Worm (Caenorhabditis elegans) whole organism, late embryonic: ENCODE data around the gene msp-58.

ENCODE experiments used
- C08G9.2 ChIP-seq: sonication (generic microtip); optimal IDR thresholded peaks from 2 replicates; lab custom pipeline; 2016; ENCODE audit warnings: mild to moderate bottlenecking, missing genetic modification characterization, moderate library complexity, missing compliant biosample characterization
- F13H6.1 ChIP-seq: sonication (generic microtip); optimal IDR thresholded peaks from 2 replicates; lab custom pipeline; 2016; ENCODE audit warnings: missing genetic modification characterization, missing compliant biosample characterization
- K09A11.1 ChIP-seq: sonication (generic microtip); optimal IDR thresholded peaks from 2 replicates; lab custom pipeline; 2017; ENCODE audit warnings: antibody characterized with exemption, mild to moderate bottlenecking, missing genetic modification characterization, missing compliant biosample characterization; ENCODE audit not compliant: insufficient read depth
- Y22D7AL.16 ChIP-seq: sonication (generic microtip); optimal IDR thresholded peaks from 2 replicates; lab custom pipeline; 2016; ENCODE audit warnings: missing genetic modification characterization, missing compliant biosample characterization
- ahr-1 ChIP-seq: sonication (generic microtip); optimal IDR thresholded peaks from 2 replicates; lab custom pipeline; 2016; ENCODE audit warnings: missing genetic modification characterization, missing compliant biosample characterization
- ceh-18 ChIP-seq: sonication (generic microtip); optimal IDR thresholded peaks from 2 replicates; lab custom pipeline; 2016; ENCODE audit warnings: missing genetic modification characterization, missing compliant biosample characterization
- ceh-19 ChIP-seq: fragments of 200-800 bp; sonication (Bioruptor generic); optimal IDR thresholded peaks from 2 replicates; lab custom pipeline; 2018; ENCODE audit warnings: mild to moderate bottlenecking, missing genetic modification characterization, missing compliant biosample characterization
- ceh-2 ChIP-seq: sonication (generic microtip); optimal IDR thresholded peaks from 2 replicates; lab custom pipeline; 2016; ENCODE audit warnings: missing genotype, missing genetic modification characterization, missing compliant biosample characterization
- ceh-24 ChIP-seq: sonication (generic microtip); optimal IDR thresholded peaks from 2 replicates; lab custom pipeline; 2016; ENCODE audit warnings: mild to moderate bottlenecking, missing genetic modification characterization, missing compliant biosample characterization
- ceh-30 ChIP-seq: fragments of 150-350 bp; optimal IDR thresholded peaks from 2 replicates; lab custom pipeline; 2014; ENCODE audit warnings: missing biosample characterization, missing genetic modification characterization
- ceh-31 ChIP-seq: sonication (generic microtip); optimal IDR thresholded peaks from 2 replicates; lab custom pipeline; 2016; ENCODE audit warnings: missing genetic modification characterization, missing compliant biosample characterization
- ceh-34 ChIP-seq: sonication (generic microtip); optimal IDR thresholded peaks from 2 replicates; lab custom pipeline; 2016; ENCODE audit warnings: mild to moderate bottlenecking, missing genetic modification characterization, missing compliant biosample characterization
- ceh-48 ChIP-seq: sonication (generic microtip); optimal IDR thresholded peaks from 2 replicates; lab custom pipeline; 2016; ENCODE audit warnings: missing genetic modification characterization, inconsistent platforms, missing compliant biosample characterization
- ceh-6 ChIP-seq: fragments of 200-800 bp; sonication (Bioruptor generic); optimal IDR thresholded peaks from 2 replicates; lab custom pipeline; 2018; ENCODE audit warnings: mild to moderate bottlenecking, missing genetic modification characterization, missing compliant biosample characterization
- che-1 ChIP-seq: sonication (generic microtip); optimal IDR thresholded peaks from 2 replicates; lab custom pipeline; 2016; ENCODE audit warnings: mild to moderate bottlenecking, missing genetic modification characterization, missing compliant biosample characterization
- dve-1 ChIP-seq: sonication (generic microtip); optimal IDR thresholded peaks from 2 replicates; lab custom pipeline; 2017; ENCODE audit warnings: antibody characterized with exemption, mild to moderate bottlenecking, missing genetic modification characterization, missing compliant biosample characterization
- fkh-6 ChIP-seq: sonication (generic microtip); optimal IDR thresholded peaks from 2 replicates; lab custom pipeline; 2016; ENCODE audit warnings: missing genetic modification characterization, missing compliant biosample characterization
- hlh-13 ChIP-seq: fragments of 200-800 bp; sonication (Bioruptor generic); optimal IDR thresholded peaks from 2 replicates; lab custom pipeline; 2018; ENCODE audit warnings: mild to moderate bottlenecking, missing genetic modification characterization, missing compliant biosample characterization
- hlh-6 ChIP-seq: sonication (generic microtip); optimal IDR thresholded peaks from 2 replicates; lab custom pipeline; 2016; ENCODE audit warnings: missing genotype, missing genetic modification characterization, missing compliant biosample characterization
- hlh-8 ChIP-seq: sonication (generic microtip); optimal IDR thresholded peaks from 2 replicates; lab custom pipeline; 2016; ENCODE audit warnings: missing genotype, missing genetic modification characterization, missing compliant biosample characterization
- lim-6 ChIP-seq: sonication (generic microtip); optimal IDR thresholded peaks from 2 replicates; lab custom pipeline; 2016; ENCODE audit warnings: missing genetic modification characterization, missing compliant biosample characterization
- lin-11 ChIP-seq: fragments of 200-800 bp; sonication (Bioruptor generic); optimal IDR thresholded peaks from 2 replicates; lab custom pipeline; 2018; ENCODE audit warnings: mild to moderate bottlenecking, missing genetic modification characterization, missing compliant biosample characterization
- mec-3 ChIP-seq: sonication (generic microtip); optimal IDR thresholded peaks from 2 replicates; lab custom pipeline; 2016; ENCODE audit warnings: borderline replicate concordance, missing genetic modification characterization, missing compliant biosample characterization
- nfya-1 ChIP-seq: sonication (generic microtip); optimal IDR thresholded peaks from 2 replicates; lab custom pipeline; 2017; ENCODE audit warnings: missing genetic modification characterization, mild to moderate bottlenecking, missing compliant biosample characterization, antibody characterized with exemption, moderate library complexity
- nhr-232 ChIP-seq: sonication (generic microtip); optimal IDR thresholded peaks from 2 replicates; lab custom pipeline; 2016; ENCODE audit warnings: missing genetic modification characterization, missing compliant biosample characterization
- npax-4 ChIP-seq: sonication (generic microtip); optimal IDR thresholded peaks from 2 replicates; lab custom pipeline; 2016; ENCODE audit warnings: missing genetic modification characterization, missing compliant biosample characterization
- odd-2 ChIP-seq: sonication (generic microtip); optimal IDR thresholded peaks from 2 replicates; lab custom pipeline; 2017; ENCODE audit warnings: antibody characterized with exemption, mild to moderate bottlenecking, missing genetic modification characterization, missing compliant biosample characterization
- pag-3 ChIP-seq: sonication (generic microtip); optimal IDR thresholded peaks from 2 replicates; lab custom pipeline; 2016; ENCODE audit warnings: missing compliant biosample characterization, missing genetic modification characterization, borderline replicate concordance
- pat-9 ChIP-seq: fragments of 200-800 bp; sonication (Bioruptor generic); optimal IDR thresholded peaks from 2 replicates; lab custom pipeline; 2018; ENCODE audit warnings: mild to moderate bottlenecking, missing genetic modification characterization, moderate library complexity, missing compliant biosample characterization
- sdc-2 ChIP-seq: sonication (generic microtip); optimal IDR thresholded peaks from 2 replicates; lab custom pipeline; 2016; ENCODE audit warnings: missing genotype, missing genetic modification characterization, missing compliant biosample characterization
- sox-2 ChIP-seq: fragments of 200-800 bp; sonication (Bioruptor generic); IDR thresholded peaks from 2 replicates; pipeline ENCODE4 v1.3.6; 2022; ENCODE audit warnings: missing genetic modification reagents, missing genetic modification characterization, missing compliant biosample characterization
- tbx-7 ChIP-seq: sonication (generic microtip); optimal IDR thresholded peaks from 2 replicates; lab custom pipeline; 2016; ENCODE audit warnings: missing genotype, missing genetic modification characterization, missing compliant biosample characterization
- ttx-3 ChIP-seq: sonication (generic microtip); optimal IDR thresholded peaks from 2 replicates; lab custom pipeline; 2016; ENCODE audit warnings: missing genetic modification reagents, missing genetic modification characterization, missing compliant biosample characterization
- unc-42 ChIP-seq: sonication (generic microtip); optimal IDR thresholded peaks from 2 replicates; lab custom pipeline; 2016; ENCODE audit warnings: missing genotype, missing genetic modification characterization, missing compliant biosample characterization
- unc-55 ChIP-seq: sonication (generic microtip); optimal IDR thresholded peaks from 2 replicates; lab custom pipeline; 2017; ENCODE audit warnings: missing biosample characterization, missing genetic modification reagents, missing genetic modification characterization
- unc-86 ChIP-seq: sonication (generic microtip); optimal IDR thresholded peaks from 2 replicates; lab custom pipeline; 2016; ENCODE audit warnings: missing genetic modification characterization, missing compliant biosample characterization
- zip-5 ChIP-seq: sonication (generic microtip); optimal IDR thresholded peaks from 2 replicates; lab custom pipeline; 2016; ENCODE audit warnings: missing genetic modification characterization, missing compliant biosample characterization
- ztf-16 ChIP-seq: sonication (generic microtip); optimal IDR thresholded peaks from 2 replicates; lab custom pipeline; 2017; ENCODE audit warnings: missing genetic modification characterization, missing compliant biosample characterization

The msp-58 gene

ce11 chrIV:5274123-5274581, 34.2 kb upstream of the msp-58 start, which contains the start of gene slfl-4:
TSS of gene slfl-4 (plus strand) at chrIV:5274531.
- TF ChIP-seq Y22D7AL.16 (tag; lab: Kevin White, UChicago) (no peak), fkh-6 (tag; lab: Kevin White, UChicago) (no peak), sdc-2 (no peak), ztf-16 (tag; lab: Kevin White, UChicago) (no peak), che-1 (tag; lab: Kevin White, UChicago) (no peak), ceh-30 (no peak), dve-1 (tag; lab: Kevin White, UChicago) (no peak), sox-2 (no peak), hlh-8 (tag; lab: Kevin White, UChicago) (no peak), lin-11 (tag; lab: Kevin White, UChicago) (no peak), unc-42 (no peak)

DNA sequence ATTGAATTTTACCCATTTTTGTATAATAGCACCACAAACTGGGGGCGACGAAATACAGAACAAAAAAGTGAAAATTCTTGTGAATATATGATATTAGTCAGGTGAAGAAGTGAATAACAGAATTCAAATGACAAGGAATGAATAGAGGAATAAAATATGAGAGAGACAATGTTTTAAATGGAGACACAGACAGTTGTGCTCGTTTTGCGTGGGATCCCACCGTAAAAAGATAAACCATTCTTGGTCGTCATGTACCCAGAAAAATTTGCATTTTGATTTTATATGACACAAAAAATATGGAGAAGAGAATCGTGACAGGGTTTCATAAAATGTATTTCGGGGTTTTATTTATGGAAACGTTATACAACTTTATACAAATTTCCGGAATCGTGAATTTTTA, 30.6 kb upstream of the msp-58 start, which contains the start of gene F36H12.17:
TSS of gene F36H12.17 (minus strand) at position 101 of the 400 bp plus-strand sequence.
- TF ChIP-seq hlh-8 (tag; lab: Kevin White, UChicago) = no peak
- TF ChIP-seq ceh-48 = no peak

- TF ChIP-seq ceh-19 (GFP tag; lab: Kevin White, UChicago) (no peak), hlh-13 (GFP tag; lab: Kevin White, UChicago) (no peak), ceh-2 (tag; lab: Kevin White, UChicago) (no peak), unc-42 (no peak), lin-11 (tag; lab: Kevin White, UChicago) (no peak), K09A11.1 (tag; lab: Kevin White, UChicago) (no peak)
Measured at ce11 chrIV:5281457-5281856, 26.9 kb upstream of the msp-58 start.

DNA sequence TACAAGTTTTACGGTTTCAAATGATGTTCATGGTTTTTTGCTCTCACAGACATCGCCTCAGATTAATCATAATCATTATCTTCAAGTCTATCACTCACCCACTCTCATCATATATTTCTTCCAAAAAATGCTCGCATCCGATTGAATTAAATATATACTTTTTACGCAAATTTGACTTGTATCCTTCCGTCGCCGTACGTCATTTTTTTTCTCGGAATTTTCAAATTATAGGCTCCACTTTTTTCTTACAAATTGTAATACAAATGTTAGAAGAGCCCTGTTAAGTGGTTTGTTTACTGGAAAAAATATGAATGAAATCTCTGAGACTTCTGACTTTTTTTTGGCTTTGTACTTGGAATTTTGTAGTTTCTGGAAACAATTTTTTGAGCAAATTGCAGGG, 21.2 kb upstream of the msp-58 start:
- no peak for TF ChIP-seq lim-6
- no peak for TF ChIP-seq ceh-31
- no peak for TF ChIP-seq tbx-7 (tag; lab: Kevin White, UChicago)
- TF ChIP-seq unc-86 = no peak

- no peak for TF ChIP-seq fkh-6 (tag; lab: Kevin White, UChicago)
- no peak for TF ChIP-seq ttx-3 (tag; lab: Kevin White, UChicago)
Measured at ce11 chrIV:5288932-5289331, 19.5 kb upstream of the msp-58 start.

- TF ChIP-seq pag-3 (tag; lab: Kevin White, UChicago) = no peak
- TF ChIP-seq mec-3 (tag; lab: Kevin White, UChicago) = no peak
- no peak for TF ChIP-seq lin-11 (tag; lab: Kevin White, UChicago)
- TF ChIP-seq zip-5 (tag; lab: Kevin White, UChicago) = no peak
- no peak for TF ChIP-seq C08G9.2 (tag; lab: Kevin White, UChicago)
- TF ChIP-seq ceh-19 (GFP tag; lab: Kevin White, UChicago) = no peak
- no peak for TF ChIP-seq npax-4
- no peak for TF ChIP-seq hlh-13 (GFP tag; lab: Kevin White, UChicago)
- no peak for TF ChIP-seq sdc-2
- TF ChIP-seq tbx-7 (tag; lab: Kevin White, UChicago) = no peak
- TF ChIP-seq sox-2 = no peak
- no peak for TF ChIP-seq nhr-232
- no peak for TF ChIP-seq lim-6
- TF ChIP-seq ahr-1 (tag; lab: Kevin White, UChicago) = no peak
Measured at ce11 chrIV:5290547-5290946, 17.8 kb upstream of the msp-58 start, which contains the start of gene nlp-47. TSS of gene nlp-47 (plus strand) at chrIV:5290847.

- TF ChIP-seq ceh-34 (tag; lab: Kevin White, UChicago) = no peak
- no peak for TF ChIP-seq odd-2 (tag; lab: Kevin White, UChicago)
- no peak for TF ChIP-seq zip-5 (tag; lab: Kevin White, UChicago)
- TF ChIP-seq nfya-1 (tag; lab: Kevin White, UChicago) = no peak
- TF ChIP-seq ceh-18 (tag; lab: Kevin White, UChicago) = no peak
- TF ChIP-seq Y22D7AL.16 (tag; lab: Kevin White, UChicago) = no peak
- TF ChIP-seq unc-55 (GFP tag; lab: Kevin White, UChicago) = no peak
- TF ChIP-seq fkh-6 (tag; lab: Kevin White, UChicago) = no peak
- no peak for TF ChIP-seq ceh-24 (tag; lab: Kevin White, UChicago)
- no peak for TF ChIP-seq pat-9
- no peak for TF ChIP-seq hlh-6 (tag; lab: Kevin White, UChicago)
- TF ChIP-seq hlh-13 (GFP tag; lab: Kevin White, UChicago) = no peak
- no peak for TF ChIP-seq F13H6.1 (tag; lab: Kevin White, UChicago)
- TF ChIP-seq ceh-6 (GFP tag; lab: Kevin White, UChicago) = no peak
- no peak for TF ChIP-seq K09A11.1 (tag; lab: Kevin White, UChicago)
- no peak for TF ChIP-seq ceh-2 (tag; lab: Kevin White, UChicago)
- no peak for TF ChIP-seq lim-6
- TF ChIP-seq, all 69 proteins: peak for 0
Measured at ce11 chrIV:5291207-5291606, 17.2 kb upstream of the msp-58 start.
